Worm (Caenorhabditis elegans) whole organism, midembryonic: ENCODE measurements around the gene C17A2.2.

Experiments used
- T22C8.4 ChIP-seq: fragments of 200-800 bp; sonication (Bioruptor generic); IDR thresholded peaks from 2 replicates; pipeline ENCODE4 v1.3.6; 2022; ENCODE audit warnings: missing genetic modification characterization, missing compliant biosample characterization
- ref-1 ChIP-seq: fragments of 200-800 bp; sonication (Bioruptor generic); conservative IDR thresholded peaks from 2 replicates; pipeline ENCODE4 v1.3.6; 2022; ENCODE audit warnings: missing genetic modification reagents, missing genetic modification characterization, missing compliant biosample characterization
- ztf-29 ChIP-seq: fragments of 200-800 bp; sonication (Bioruptor generic); IDR thresholded peaks from 2 replicates; pipeline ENCODE4 v1.3.6; 2022; ENCODE audit warnings: missing genetic modification reagents, missing genetic modification characterization, missing compliant biosample characterization

DNA sequence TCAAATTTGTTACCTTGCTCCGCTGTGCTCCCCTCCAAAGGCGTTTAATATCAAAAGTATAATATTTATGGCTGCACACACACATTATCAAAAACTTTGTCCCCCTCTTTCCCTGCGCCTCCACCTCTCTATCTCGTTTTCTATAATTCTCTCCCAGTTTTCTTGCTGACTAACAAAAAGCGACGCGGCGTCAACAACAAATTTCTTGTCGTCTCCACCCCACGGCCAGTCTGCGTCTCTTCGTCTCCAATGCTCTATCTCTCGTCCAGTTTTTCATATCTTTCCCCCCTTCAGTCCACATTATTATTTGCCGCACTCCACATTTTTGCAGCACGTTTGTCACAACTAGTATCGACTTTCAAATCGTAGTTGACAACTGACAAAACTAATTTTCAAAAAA, 35.6 kb upstream of the C17A2.2 start:
- TF ChIP-seq ztf-29 (GFP tag; lab: Robert Waterston, UW), result no peak
- TF ChIP-seq T22C8.4, result no peak
- no peak for TF ChIP-seq ref-1
